Fruit fly (Drosophila melanogaster): ENCODE results near the gene MtnA.

MtnA gene

dm6 chr3R:9784341-9785062 lies at the start of gene MtnA, which contains the start of gene CG8500:
Gene MtnA, minus strand, starts transcription at chr3R:9784370.
Gene CG8500, plus strand, starts transcription at chr3R:9784653.
- no peak for TF ChIP-seq usp (GFP tag; optimal IDR thresholded peaks at IDR 0.05)
- TF ChIP-seq psq (optimal IDR thresholded peaks at IDR 0.05) = no peak
- TF ChIP-seq CG8478 (optimal IDR thresholded peaks at IDR 0.05) = peak; percentile 11

- TF ChIP-seq CG8478 (optimal IDR thresholded peaks at IDR 0.05) (no peak), usp (GFP tag; optimal IDR thresholded peaks at IDR 0.05) (no peak), psq (optimal IDR thresholded peaks at IDR 0.05) (no peak), pan (optimal IDR thresholded peaks at IDR 0.05) (no peak), EcR (GFP tag; optimal IDR thresholded peaks at IDR 0.05) (no peak), Dll (optimal IDR thresholded peaks at IDR 0.05) (no peak)
Measured at dm6 chr3R:9823723-9824122, 39.6 kb upstream of the MtnA start, which contains the start of gene CG34302. Gene CG34302, minus strand, starts transcription at chr3R:9823823.

dm6 chr3R:9821091-9821490 lies 36.9 kb upstream of the MtnA start, which contains the start of gene CG42857:
Gene CG42857, minus strand, starts transcription at chr3R:9821191.
- TF ChIP-seq usp (GFP tag; optimal IDR thresholded peaks at IDR 0.05) (no peak), CG8478 (optimal IDR thresholded peaks at IDR 0.05) (no peak), Dll (optimal IDR thresholded peaks at IDR 0.05) (no peak)

- TF ChIP-seq pan (optimal IDR thresholded peaks at IDR 0.05) = no peak
- no peak for TF ChIP-seq psq (optimal IDR thresholded peaks at IDR 0.05)
- no peak for TF ChIP-seq CG8478 (optimal IDR thresholded peaks at IDR 0.05)
- no peak for TF ChIP-seq usp (GFP tag; optimal IDR thresholded peaks at IDR 0.05)
- no peak for TF ChIP-seq EcR (GFP tag; optimal IDR thresholded peaks at IDR 0.05)
- no peak for TF ChIP-seq Dll (optimal IDR thresholded peaks at IDR 0.05)
Measured at dm6 chr3R:9819777-9820176, 35.6 kb upstream of the MtnA start, which contains the start of gene CG9458. Gene CG9458, minus strand, starts transcription at chr3R:9819877.

DNA sequence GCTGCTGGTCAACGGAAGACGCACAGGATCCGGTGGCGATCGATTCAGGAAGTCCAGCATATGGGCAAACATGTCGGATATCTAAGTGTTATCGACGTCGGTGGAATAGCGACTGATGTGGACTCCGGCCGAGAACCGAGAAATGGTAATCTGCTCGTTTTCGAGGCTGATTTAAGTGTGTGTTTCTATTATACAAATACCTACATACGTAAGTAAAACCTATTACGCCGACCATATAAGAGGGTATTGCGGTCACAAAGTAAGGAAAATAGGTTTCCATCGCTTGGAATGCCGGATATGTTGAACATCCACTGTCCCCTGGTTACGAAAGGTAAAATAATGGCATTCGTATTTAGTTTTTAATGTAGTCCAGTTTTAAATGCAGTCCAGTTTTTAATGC lies 34.1 kb upstream of the MtnA start, which contains the start of gene CG9459:
Gene CG9459 (minus strand): TSS at position 101 of the 400 bp plus-strand sequence.
- no peak for TF ChIP-seq EcR (GFP tag; optimal IDR thresholded peaks at IDR 0.05)
- no peak for TF ChIP-seq Dll (optimal IDR thresholded peaks at IDR 0.05)
- TF ChIP-seq CG8478 (optimal IDR thresholded peaks at IDR 0.05) = no peak
- TF ChIP-seq pan (optimal IDR thresholded peaks at IDR 0.05) = no peak
- TF ChIP-seq usp (GFP tag; optimal IDR thresholded peaks at IDR 0.05) = no peak
- no peak for TF ChIP-seq psq (optimal IDR thresholded peaks at IDR 0.05)

- TF ChIP-seq CG8478 (optimal IDR thresholded peaks at IDR 0.05) = no peak
- TF ChIP-seq EcR (GFP tag; optimal IDR thresholded peaks at IDR 0.05) = no peak
- TF ChIP-seq pan (optimal IDR thresholded peaks at IDR 0.05) = no peak
- no peak for TF ChIP-seq Dll (optimal IDR thresholded peaks at IDR 0.05)
- TF ChIP-seq psq (optimal IDR thresholded peaks at IDR 0.05) = no peak
- no peak for TF ChIP-seq usp (GFP tag; optimal IDR thresholded peaks at IDR 0.05)
Measured at dm6 chr3R:9816879-9817278, 32.7 kb upstream of the MtnA start, which contains the start of gene CG16904. Gene CG16904, minus strand, starts transcription at chr3R:9816979.

DNA sequence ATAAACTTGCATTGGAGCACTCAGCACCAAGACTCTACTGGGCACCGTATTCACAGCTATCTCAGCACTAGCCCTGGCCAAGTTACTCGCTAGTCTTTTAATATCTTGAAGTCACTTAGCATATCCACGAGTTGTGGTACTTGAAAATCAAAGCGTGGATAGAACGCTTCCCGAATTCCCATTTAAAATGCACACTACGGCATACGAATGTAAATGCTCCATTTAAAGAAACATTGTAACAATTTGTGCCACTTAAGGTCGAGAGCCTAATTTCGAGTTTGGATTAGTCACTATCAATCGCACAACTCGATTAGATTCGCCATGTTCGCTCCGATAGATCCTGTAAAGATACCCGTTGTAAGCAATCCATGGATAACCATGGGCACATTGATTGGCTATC lies 29.7 kb upstream of the MtnA start, which contains the start of gene eloF:
Gene eloF (plus strand): TSS at position 301 of the 400 bp plus-strand sequence.
- no peak for TF ChIP-seq EcR (GFP tag; optimal IDR thresholded peaks at IDR 0.05)
- TF ChIP-seq usp (GFP tag; optimal IDR thresholded peaks at IDR 0.05) = no peak
- no peak for TF ChIP-seq pan (optimal IDR thresholded peaks at IDR 0.05)
- no peak for TF ChIP-seq Dll (optimal IDR thresholded peaks at IDR 0.05)
- no peak for TF ChIP-seq CG8478 (optimal IDR thresholded peaks at IDR 0.05)
- TF ChIP-seq psq (optimal IDR thresholded peaks at IDR 0.05) = no peak

- no peak for TF ChIP-seq CG8478 (optimal IDR thresholded peaks at IDR 0.05)
- TF ChIP-seq psq (optimal IDR thresholded peaks at IDR 0.05) = no peak
- no peak for TF ChIP-seq pan (optimal IDR thresholded peaks at IDR 0.05)
- no peak for TF ChIP-seq Dll (optimal IDR thresholded peaks at IDR 0.05)
- no peak for TF ChIP-seq usp (GFP tag; optimal IDR thresholded peaks at IDR 0.05)
- TF ChIP-seq EcR (GFP tag; optimal IDR thresholded peaks at IDR 0.05) = no peak
Measured at dm6 chr3R:9812447-9812846, 28.3 kb upstream of the MtnA start, which contains the start of gene CG8534. Gene CG8534, plus strand, starts transcription at chr3R:9812747.

- TF ChIP-seq CG8478 (optimal IDR thresholded peaks at IDR 0.05) (peak; percentile 85), psq (optimal IDR thresholded peaks at IDR 0.05) (peak; percentile 65), usp (GFP tag; optimal IDR thresholded peaks at IDR 0.05) (no peak), pan (optimal IDR thresholded peaks at IDR 0.05) (no peak), Dll (optimal IDR thresholded peaks at IDR 0.05) (no peak), EcR (GFP tag; optimal IDR thresholded peaks at IDR 0.05) (no peak)
Measured at dm6 chr3R:9808946-9809545, 24.9 kb upstream of the MtnA start, which contains the start of gene FBXO11. Gene FBXO11, minus strand, starts transcription at chr3R:9809368.

DNA sequence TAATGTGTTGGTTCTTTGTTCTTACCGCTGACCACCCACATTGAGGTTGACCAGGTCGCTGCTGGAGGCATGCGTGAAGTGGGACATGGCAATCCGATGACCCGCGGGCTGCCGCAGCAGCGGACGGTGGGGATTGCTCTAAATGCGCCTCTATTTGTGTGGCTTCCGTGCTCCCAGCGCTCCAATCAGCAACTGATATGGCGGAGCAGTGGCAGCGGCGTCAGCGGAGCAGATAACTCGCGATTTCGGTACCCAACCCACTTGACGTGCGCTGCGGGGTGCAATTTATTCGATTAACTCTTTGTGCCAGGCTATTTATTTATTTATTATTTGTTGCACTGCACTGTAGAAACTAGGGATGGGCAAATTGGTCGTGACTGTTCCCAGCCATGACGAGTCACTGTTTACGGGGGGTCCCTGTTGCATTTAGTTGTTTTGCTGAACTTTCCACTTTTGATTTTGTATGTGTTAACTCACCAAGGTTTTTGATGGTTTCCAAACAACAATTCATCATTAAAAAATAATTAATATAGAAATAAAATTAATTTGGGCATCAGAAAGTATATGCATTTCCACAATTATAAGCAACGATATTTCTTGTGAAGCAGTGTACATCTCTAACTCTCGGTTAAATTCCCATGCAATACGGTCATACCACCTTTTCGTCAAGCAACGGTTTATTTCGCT lies 16.6 kb upstream of the MtnA start, which contains the start of the genes CG9467 and CG8526:
Gene CG9467 (minus strand): TSS at position 383 of the 687 bp plus-strand sequence.
Gene CG8526 (plus strand): TSS at position 637 of the 687 bp plus-strand sequence.
- TF ChIP-seq Dll (optimal IDR thresholded peaks at IDR 0.05) (no peak), usp (GFP tag; optimal IDR thresholded peaks at IDR 0.05) (no peak), psq (optimal IDR thresholded peaks at IDR 0.05) (no peak), EcR (GFP tag; optimal IDR thresholded peaks at IDR 0.05) (no peak), pan (optimal IDR thresholded peaks at IDR 0.05) (no peak)

dm6 chr3R:9793018-9793417 lies 8.8 kb upstream of the MtnA start, which contains the start of gene CG8516:
Gene CG8516, plus strand, starts transcription at chr3R:9793295.
- TF ChIP-seq EcR (GFP tag; optimal IDR thresholded peaks at IDR 0.05) (no peak), usp (GFP tag; optimal IDR thresholded peaks at IDR 0.05) (no peak), Dll (optimal IDR thresholded peaks at IDR 0.05) (no peak), pan (optimal IDR thresholded peaks at IDR 0.05) (no peak), psq (optimal IDR thresholded peaks at IDR 0.05) (no peak), CG8478 (optimal IDR thresholded peaks at IDR 0.05) (no peak)
